Fruit fly (Drosophila melanogaster): Measurements from ENCODE around the gene hdm.

hdm gene

dm6 chrX:7920081-7920688 is at the start of gene hdm, which contains the start of gene Ykt6 (continued):
- TF ChIP-seq CG2712 (tag; optimal IDR thresholded peaks at IDR 0.05) (peak; percentile 83), jigr1 (GFP tag; IDR thresholded peaks at IDR 0.05) (0 out of 3 replicates have a peak, but pooled peaks have one; percentile 20), kni (GFP tag; optimal IDR thresholded peaks at IDR 0.05) (no peak), Rx (GFP tag; IDR thresholded peaks at IDR 0.05) (peak; percentile 72), z (GFP tag; IDR thresholded peaks at IDR 0.05) (no peak), MESR4 (GFP tag; optimal IDR thresholded peaks at IDR 0.05) (peak; percentile 94), CG3995 (GFP tag; optimal IDR thresholded peaks at IDR 0.05) (peak; percentile 88), CG8359 (GFP tag; optimal IDR thresholded peaks at IDR 0.05; ENCODE audit: borderline replicate concordance) (peak; percentile 30), GATAe (GFP tag; conservative IDR thresholded peaks at IDR 0.05) (no peak), Mad (GFP tag; optimal IDR thresholded peaks at IDR 0.05) (peak; percentile 74), Optix (GFP tag; IDR thresholded peaks at IDR 0.05) (peak; percentile 85; the same call in 2 of the 3 replicates), ci (GFP tag; IDR thresholded peaks at IDR 0.05) (peak; percentile 81; the same call in 1 of the 3 replicates), Hmx (GFP tag; optimal IDR thresholded peaks at IDR 0.05) (peak; percentile 45), CG9437 (GFP tag; optimal IDR thresholded peaks at IDR 0.05) (peak; percentile 39), pros (GFP tag; optimal IDR thresholded peaks at IDR 0.05) (no peak), Jarid2 (GFP tag; optimal IDR thresholded peaks at IDR 0.05) (no peak), dmrt11E (tag; optimal IDR thresholded peaks at IDR 0.05) (peak; percentile 74), Ets97D (GFP tag; optimal IDR thresholded peaks at IDR 0.05) (peak; percentile 73), Bdp1 (GFP tag; optimal IDR thresholded peaks at IDR 0.05) (peak; percentile 79), ken (GFP tag; IDR thresholded peaks at IDR 0.05) (peak; percentile 84), Hr3 (GFP tag; optimal IDR thresholded peaks at IDR 0.05) (peak; percentile 46), ase (GFP tag; IDR thresholded peaks at IDR 0.05) (peak; percentile 59; the same call in 1 of the 3 replicates), Xrp1 (GFP tag; IDR thresholded peaks at IDR 0.05) (peak; percentile 86), esg (GFP tag; conservative IDR thresholded peaks at IDR 0.05) (peak; percentile 65), Blimp-1 (GFP tag; optimal IDR thresholded peaks at IDR 0.05) (no peak), ash1 (GFP tag; optimal IDR thresholded peaks at IDR 0.05) (no peak), CG8765 (GFP tag; IDR thresholded peaks at IDR 0.05) (peak; percentile 80), maf-S (GFP tag; optimal IDR thresholded peaks at IDR 0.05) (peak; percentile 53), CG9876 (GFP tag; optimal IDR thresholded peaks at IDR 0.05) (peak; percentile 37), tup (GFP tag; optimal IDR thresholded peaks at IDR 0.05) (peak; percentile 60), CoRest (tag; optimal IDR thresholded peaks at IDR 0.05) (peak; percentile 78), CG10267 (tag; optimal IDR thresholded peaks at IDR 0.05) (peak; percentile 76), CHES-1-like (GFP tag; optimal IDR thresholded peaks at IDR 0.05) (peak; percentile 77), CG11723 (GFP tag; optimal IDR thresholded peaks at IDR 0.05) (no peak), ems (GFP tag; optimal IDR thresholded peaks at IDR 0.05) (peak; percentile 74), CG1602 (GFP tag; optimal IDR thresholded peaks at IDR 0.05) (peak; percentile 76), H2.0 (GFP tag; IDR thresholded peaks at IDR 0.05) (peak; percentile 83), CG11504 (tag; optimal IDR thresholded peaks at IDR 0.05) (no peak), CG18619 (GFP tag; optimal IDR thresholded peaks at IDR 0.05) (peak; percentile 51), CG12744 (GFP tag; optimal IDR thresholded peaks at IDR 0.05) (peak; percentile 58), CG7556 (GFP tag; optimal IDR thresholded peaks at IDR 0.05) (peak; percentile 52), sob (GFP tag; IDR thresholded peaks at IDR 0.05) (peak; percentile 90), cato (GFP tag; optimal IDR thresholded peaks at IDR 0.05; ENCODE audit: borderline replicate concordance) (peak; percentile 56), CG14860 (GFP tag; IDR thresholded peaks at IDR 0.05; ENCODE audit: partially characterized antibody) (peak; percentile 93), hkb (optimal IDR thresholded peaks at IDR 0.05) (no peak), hkb (GFP tag; IDR thresholded peaks at IDR 0.05) (peak; percentile 87), CG14965 (GFP tag; optimal IDR thresholded peaks at IDR 0.05; ENCODE audit: borderline replicate concordance) (peak; percentile 39), gt (GFP tag; IDR thresholded peaks at IDR 0.05) (peak; percentile 53), CG8290 (GFP tag; optimal IDR thresholded peaks at IDR 0.05) (peak; percentile 68), CG8290 (tag; optimal IDR thresholded peaks at IDR 0.05) (peak in 1 of 2 experiments; percentile 14), mam (GFP tag; optimal IDR thresholded peaks at IDR 0.05) (peak; percentile 84)
